Worm (Caenorhabditis elegans) whole organism, L3 larva: Measurements from ENCODE around the gene M176.16.

ENCODE experiments used
- ceh-28 ChIP-seq: fragments of 150-350 bp; optimal IDR thresholded peaks from 2 replicates; lab custom pipeline; 2014; ENCODE audit warnings: missing biosample characterization, missing genetic modification reagents, missing genetic modification characterization
- elt-3 ChIP-seq, 3 experiments: fragments of 150-350 bp in 1 of 3; sonication (generic microtip) in 2 of 3; optimal IDR thresholded peaks; 2 replicates in 2 of 3; 4 replicates in 1 of 3; lab custom pipeline; 2014 to 2017; ENCODE audit warnings: missing biosample characterization in 3 of 3, missing genetic modification characterization in 3 of 3
- fkh-2 ChIP-seq: fragments of 150-350 bp; optimal IDR thresholded peaks from 2 replicates; lab custom pipeline; 2014; ENCODE audit warnings: missing biosample characterization, missing genetic modification reagents, missing genetic modification characterization
- jun-1 ChIP-seq: fragments of 150-350 bp; optimal IDR thresholded peaks from 2 replicates; lab custom pipeline; 2014; ENCODE audit warnings: missing biosample characterization, missing genetic modification reagents, missing genetic modification characterization
- nfya-1 ChIP-seq: sonication (generic microtip); optimal IDR thresholded peaks from 2 replicates; lab custom pipeline; 2017; ENCODE audit warnings: missing genetic modification characterization, mild to moderate bottlenecking, missing compliant biosample characterization, antibody characterized with exemption, moderate library complexity; ENCODE audit not compliant: insufficient read depth
- nhr-28 ChIP-seq: fragments of 150-350 bp; optimal IDR thresholded peaks from 2 replicates; lab custom pipeline; 2014; ENCODE audit warnings: missing biosample characterization, missing genetic modification characterization
- unc-62 ChIP-seq: fragments of 150-350 bp; sonication (generic microtip); optimal IDR thresholded peaks from 4 replicates; lab custom pipeline; 2014; ENCODE audit warnings: missing biosample characterization, missing genetic modification reagents, missing genetic modification characterization
- ztf-4 ChIP-seq: fragments of 150-350 bp; optimal IDR thresholded peaks from 2 replicates; lab custom pipeline; 2014; ENCODE audit warnings: missing biosample characterization, missing genetic modification characterization

DNA sequence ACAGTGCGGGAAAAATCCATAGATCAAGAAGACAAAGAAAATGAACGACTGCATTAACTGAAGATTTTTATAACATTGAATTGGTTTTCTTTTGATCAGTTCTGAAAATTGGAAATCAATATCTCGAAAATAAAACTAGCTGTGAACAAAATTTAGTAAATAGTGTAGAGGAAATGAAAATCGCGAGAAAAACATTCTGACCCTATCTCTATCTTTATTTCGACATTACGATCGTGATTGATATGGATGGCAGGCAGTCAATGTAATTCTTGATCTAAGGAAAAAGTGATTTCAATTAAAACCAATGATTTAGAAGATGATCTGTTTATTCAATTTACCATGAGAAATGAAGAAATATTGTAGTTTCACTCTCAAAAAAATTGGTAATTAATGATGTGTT lies 17.7 kb downstream of the M176.16 start, which contains the start of gene kin-16:
- no peak for TF ChIP-seq unc-62
- TF ChIP-seq ceh-28: no peak
- TF ChIP-seq nhr-28: no peak
- TF ChIP-seq jun-1: no peak
- TF ChIP-seq elt-3 (tag; optimal IDR thresholded peaks at IDR 0.05; lab: Kevin White, UChicago): no peak
- TF ChIP-seq ztf-4 (tag; lab: Kevin White, UChicago): no peak
- no peak for TF ChIP-seq nfya-1
- TF ChIP-seq fkh-2 (tag; lab: Kevin White, UChicago): no peak
